Worm (Caenorhabditis elegans): ENCODE data around the gene srh-296.

DNA sequence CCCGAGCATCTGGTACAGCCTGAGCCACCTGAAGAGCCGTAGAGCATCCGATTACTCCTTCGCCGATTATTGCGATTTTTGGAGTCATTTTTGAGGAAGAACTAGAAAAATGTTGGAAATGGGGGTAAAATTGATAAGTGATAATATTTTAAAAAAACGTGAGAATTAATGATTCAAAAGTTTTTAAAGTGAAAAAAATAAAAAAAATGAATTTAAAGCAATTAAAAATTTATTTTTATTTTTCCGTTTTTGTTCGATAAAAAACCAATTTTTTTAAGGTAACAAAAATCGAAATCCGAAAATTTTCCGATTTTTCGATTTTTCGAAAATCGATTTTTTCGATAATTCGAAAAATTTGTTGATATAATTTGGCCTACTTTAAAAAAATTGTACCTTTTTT is 33.0 kb upstream of the srh-296 start, which contains the start of gene ddo-1:
- no peak for TF ChIP-seq ama-1 (optimal IDR thresholded peaks at IDR 0.05)
- no peak for TF ChIP-seq aly-2 (tag; optimal IDR thresholded peaks at IDR 0.05)
- TF ChIP-seq ceh-82 (tag; optimal IDR thresholded peaks at IDR 0.05): no peak
- no peak for TF ChIP-seq F13H6.1 (tag; optimal IDR thresholded peaks at IDR 0.05)
- no peak for TF ChIP-seq elt-3 (tag; optimal IDR thresholded peaks at IDR 0.05)
- no peak for TF ChIP-seq lin-39 (tag; optimal IDR thresholded peaks at IDR 0.05)
- no peak for TF ChIP-seq zag-1 (tag; optimal IDR thresholded peaks at IDR 0.05)
